Worm (Caenorhabditis elegans) whole organism, late embryonic: ENCODE data around the gene nstp-9.

Experiments
- ceh-19 ChIP-seq: fragments of 200-800 bp; sonication (Bioruptor generic); optimal IDR thresholded peaks from 2 replicates; lab custom pipeline; 2018; ENCODE audit warnings: mild to moderate bottlenecking, missing genetic modification characterization, missing compliant biosample characterization
- ceh-24 ChIP-seq: sonication (generic microtip); optimal IDR thresholded peaks from 2 replicates; lab custom pipeline; 2016; ENCODE audit warnings: mild to moderate bottlenecking, missing genetic modification characterization, missing compliant biosample characterization
- dmd-4 ChIP-seq: sonication (generic microtip); optimal IDR thresholded peaks from 2 replicates; lab custom pipeline; 2016; ENCODE audit warnings: borderline replicate concordance, missing genetic modification characterization, missing compliant biosample characterization
- nhr-11 ChIP-seq: fragments of 150-350 bp; optimal IDR thresholded peaks from 2 replicates; lab custom pipeline; 2014; ENCODE audit warnings: missing biosample characterization, missing genetic modification characterization

- TF ChIP-seq ceh-24 (tag; lab: Kevin White, UChicago) (no peak), nhr-11 (tag; lab: Kevin White, UChicago) (no peak), dmd-4 (tag; lab: Kevin White, UChicago) (no peak), ceh-19 (GFP tag; lab: Kevin White, UChicago) (no peak)
These were observed 39.0 kb downstream of the nstp-9 start, which contains the start of gene T21E8.4 for ce11 chrX:10880509-10880908.
